Fruit fly (Drosophila melanogaster) whole organism: Measurements from ENCODE around the gene CG13305.

Experiments used
- CG8478 ChIP-seq: fragments of >200 bp; optimal IDR thresholded peaks from 2 replicates; lab custom pipeline; 2018; ENCODE audit warnings: inconsistent platforms
- pan ChIP-seq: fragments of >200 bp; optimal IDR thresholded peaks from 2 replicates; lab custom pipeline; 2017
- psq ChIP-seq: fragments of >200 bp; optimal IDR thresholded peaks from 2 replicates; lab custom pipeline; 2017

dm6 chr3L:8633614-8634325 is 12.9 kb downstream of the CG13305 start, which contains the start of gene Cdc6:
- no peak for TF ChIP-seq psq
- TF ChIP-seq CG8478 (lab: Kevin White, UChicago) = no peak
- TF ChIP-seq pan (lab: Kevin White, UChicago) = no peak
